Fruit fly (Drosophila melanogaster): ENCODE data around the gene eag.

The eag gene

dm6 chrX:14918750-14919247 is 36.5 kb upstream of the eag start, which contains the start of gene Eo (continued):
- TF ChIP-seq CG4404 (GFP tag; IDR thresholded peaks at IDR 0.05), result no peak
- TF ChIP-seq CG34224 (GFP tag; IDR thresholded peaks at IDR 0.05; ENCODE audit: partially characterized antibody), result no peak
- peak; percentile 25 for TF ChIP-seq Abd-B (GFP tag; optimal IDR thresholded peaks at IDR 0.05)
- no peak for TF ChIP-seq CHES-1-like (GFP tag; optimal IDR thresholded peaks at IDR 0.05)
- no peak for TF ChIP-seq CG10462 (GFP tag; optimal IDR thresholded peaks at IDR 0.05)
- TF ChIP-seq tio (GFP tag; optimal IDR thresholded peaks at IDR 0.05), result no peak
- TF ChIP-seq Deaf1 (tag; optimal IDR thresholded peaks at IDR 0.05), result no peak
- TF ChIP-seq Hmr (GFP tag; optimal IDR thresholded peaks at IDR 0.05), result peak; percentile 26
- 0 out of 4 replicates have a peak, but pooled peaks have one; percentile 11 for TF ChIP-seq chinmo (GFP tag; IDR thresholded peaks at IDR 0.05; ENCODE audit: partially characterized antibody)
- no peak for TF ChIP-seq Antp (GFP tag; optimal IDR thresholded peaks at IDR 0.05)
- no peak for TF ChIP-seq CG30403 (GFP tag; optimal IDR thresholded peaks at IDR 0.05)
- no peak for TF ChIP-seq Scr (GFP tag; IDR thresholded peaks at IDR 0.05; ENCODE audit: partially characterized antibody)
- TF ChIP-seq CG30020 (tag; optimal IDR thresholded peaks at IDR 0.05), result no peak
- no peak for TF ChIP-seq YL-1 (GFP tag; optimal IDR thresholded peaks at IDR 0.05)
- TF ChIP-seq trem (tag; optimal IDR thresholded peaks at IDR 0.05), result no peak

dm6 chrX:14922396-14923276 is 32.6 kb upstream of the eag start:
- peak; percentile 27 for TF ChIP-seq D19A (tag; optimal IDR thresholded peaks at IDR 0.05)
- TF ChIP-seq CG31441 (GFP tag; IDR thresholded peaks at IDR 0.05), result 0 out of 2 replicates have a peak, but pooled peaks have one; percentile 14
- TF ChIP-seq Scr (GFP tag; IDR thresholded peaks at IDR 0.05; ENCODE audit: partially characterized antibody), result no peak
- peak; percentile 31 for TF ChIP-seq Sox102F (GFP tag; optimal IDR thresholded peaks at IDR 0.05)
- peak; percentile 53 for TF ChIP-seq Med (GFP tag)
- peak; percentile 64 for TF ChIP-seq Drgx (GFP tag; IDR thresholded peaks at IDR 0.05)
- peak; percentile 9 to 30 for TF ChIP-seq bsh (GFP tag; optimal IDR thresholded peaks at IDR 0.05)
- TF ChIP-seq unpg (GFP tag; optimal IDR thresholded peaks at IDR 0.05), result no peak
- peak; percentile 55 for TF ChIP-seq grau (tag; optimal IDR thresholded peaks at IDR 0.05)
- peak; percentile 23 for TF ChIP-seq CG18262 (tag; optimal IDR thresholded peaks at IDR 0.05)
- TF ChIP-seq sqz (GFP tag; optimal IDR thresholded peaks at IDR 0.05), result peak; percentile 63
- TF ChIP-seq eve (GFP tag; optimal IDR thresholded peaks at IDR 0.05), result peak in 1 of 2 experiments; percentile 37
- TF ChIP-seq CG2712 (tag; optimal IDR thresholded peaks at IDR 0.05), result peak; percentile 18
- peak; percentile 4 for TF ChIP-seq CG11504 (tag; optimal IDR thresholded peaks at IDR 0.05)
- no peak for TF ChIP-seq HLHmδ (GFP tag; optimal IDR thresholded peaks at IDR 0.05)
- TF ChIP-seq dmrt99B (tag; optimal IDR thresholded peaks at IDR 0.05), result peak; percentile 19
- no peak for TF ChIP-seq CG6813 (GFP tag; optimal IDR thresholded peaks at IDR 0.05)
- peak; percentile 3 for TF ChIP-seq CG2678 (tag; optimal IDR thresholded peaks at IDR 0.05)
- TF ChIP-seq bbx (GFP tag; IDR thresholded peaks at IDR 0.05; ENCODE audit: partially characterized antibody), result no peak
- peak; percentile 75 for TF ChIP-seq sens (GFP tag)
- no peak for TF ChIP-seq Lim3 (GFP tag; IDR thresholded peaks at IDR 0.05)
- 0 out of 3 replicates have a peak, but pooled peaks have one; percentile 27 for TF ChIP-seq CG17361 (GFP tag; IDR thresholded peaks at IDR 0.05)
- peak; percentile 0 for TF ChIP-seq fd96Cb (tag; optimal IDR thresholded peaks at IDR 0.05)
- TF ChIP-seq gem (tag; optimal IDR thresholded peaks at IDR 0.05), result peak; percentile 26
